Worm (Caenorhabditis elegans) whole organism, young adult: ENCODE results near the gene ugt-55.

Experiments used
- B0261.1 ChIP-seq: sonication (generic microtip); optimal IDR thresholded peaks from 2 replicates; lab custom pipeline; 2016; ENCODE audit warnings: mild to moderate bottlenecking, missing genetic modification characterization, moderate library complexity, missing compliant biosample characterization
- B0336.3 ChIP-seq: fragments of 200-800 bp; sonication (Bioruptor generic); IDR thresholded peaks from 2 replicates; pipeline ENCODE4 v1.3.6; 2022; ENCODE audit warnings: missing genetic modification characterization, missing compliant biosample characterization
- F23B12.7 ChIP-seq: sonication (generic microtip); optimal IDR thresholded peaks from 2 replicates; lab custom pipeline; 2017; ENCODE audit warnings: missing genetic modification characterization, mild to moderate bottlenecking, missing compliant biosample characterization, antibody characterized with exemption, moderate library complexity; ENCODE audit not compliant: insufficient read depth
- F33H1.4 ChIP-seq: fragments of 200-800 bp; sonication (Bioruptor generic); IDR thresholded peaks from 2 replicates; pipeline ENCODE4 v1.3.6; 2022; ENCODE audit warnings: missing genetic modification reagents, missing genetic modification characterization, missing compliant biosample characterization
- F37B4.10 ChIP-seq: fragments of 200-800 bp; sonication (Bioruptor generic); IDR thresholded peaks from 2 replicates; pipeline ENCODE4 v1.3.6; 2022; ENCODE audit warnings: missing genetic modification characterization, missing compliant biosample characterization
- F39B2.1 ChIP-seq: fragments of 200-800 bp; sonication (Bioruptor generic); IDR thresholded peaks from 2 replicates; pipeline ENCODE4 v1.3.6; 2022; ENCODE audit warnings: missing genetic modification reagents, missing genetic modification characterization, missing compliant biosample characterization
- F49E8.2 ChIP-seq: sonication (generic microtip); optimal IDR thresholded peaks from 3 replicates; lab custom pipeline; 2017; ENCODE audit warnings: missing genetic modification characterization, mild to moderate bottlenecking, missing compliant biosample characterization, antibody characterized with exemption, moderate library complexity; ENCODE audit not compliant: insufficient read depth
- F52B5.7 ChIP-seq: sonication (generic microtip); optimal IDR thresholded peaks from 2 replicates; lab custom pipeline; 2016; ENCODE audit warnings: mild to moderate bottlenecking, missing genetic modification characterization, missing compliant biosample characterization
- K12H6.12 ChIP-seq: fragments of 200-800 bp; sonication (Bioruptor generic); optimal IDR thresholded peaks from 2 replicates; lab custom pipeline; 2018; ENCODE audit warnings: mild to moderate bottlenecking, missing genetic modification characterization, missing compliant biosample characterization
- Y53F4B.3 ChIP-seq: fragments of 200-800 bp; sonication (Bioruptor generic); IDR thresholded peaks from 2 replicates; pipeline ENCODE4 v1.3.6; 2022; ENCODE audit warnings: missing genetic modification reagents, missing genetic modification characterization, missing compliant biosample characterization
- Y53G8AR.9 ChIP-seq: fragments of 200-800 bp; sonication (Bioruptor generic); conservative IDR thresholded peaks from 2 replicates; pipeline ENCODE4 v1.3.6; 2022; ENCODE audit warnings: missing genetic modification reagents, missing genetic modification characterization, missing compliant biosample characterization
- Y67H2A.10 ChIP-seq: fragments of 200-800 bp; sonication (Bioruptor generic); conservative IDR thresholded peaks from 2 replicates; pipeline ENCODE4 v1.3.6; 2022; ENCODE audit warnings: missing genetic modification reagents, missing genetic modification characterization, missing compliant biosample characterization
- aptf-3 ChIP-seq: fragments of 200-800 bp; sonication (Bioruptor generic); IDR thresholded peaks from 2 replicates; pipeline ENCODE4 v1.3.6; 2022; ENCODE audit warnings: missing genetic modification characterization, missing compliant biosample characterization
- atf-7 ChIP-seq: sonication (generic microtip); optimal IDR thresholded peaks from 2 replicates; lab custom pipeline; 2017; ENCODE audit warnings: mild to moderate bottlenecking, missing genetic modification characterization, missing compliant biosample characterization
- attf-6 ChIP-seq: fragments of 200-800 bp; sonication (Bioruptor generic); IDR thresholded peaks from 2 replicates; pipeline ENCODE4 v1.3.6; 2022; ENCODE audit warnings: missing genetic modification reagents, missing genetic modification characterization, missing compliant biosample characterization
- cebp-2 ChIP-seq: fragments of 200-800 bp; sonication (Bioruptor generic); IDR thresholded peaks from 2 replicates; pipeline ENCODE4 v1.3.6; 2022; ENCODE audit warnings: missing genetic modification characterization, missing compliant biosample characterization
- dpff-1 ChIP-seq: sonication (generic microtip); optimal IDR thresholded peaks from 2 replicates; lab custom pipeline; 2017; ENCODE audit warnings: mild to moderate bottlenecking, missing genetic modification characterization, missing compliant biosample characterization
- dpl-1 ChIP-seq: fragments of 150-350 bp; optimal IDR thresholded peaks from 2 replicates; lab custom pipeline; 2014; ENCODE audit warnings: missing biosample characterization, missing genetic modification reagents, missing genetic modification characterization
- efl-1 ChIP-seq: fragments of 150-350 bp; optimal IDR thresholded peaks from 2 replicates; lab custom pipeline; 2014; ENCODE audit warnings: missing biosample characterization, missing genetic modification reagents, missing genetic modification characterization
- egrh-3 ChIP-seq: fragments of 200-800 bp; sonication (Bioruptor generic); IDR thresholded peaks from 2 replicates; pipeline ENCODE4 v1.3.6; 2022; ENCODE audit warnings: missing genetic modification reagents, missing genetic modification characterization, missing compliant biosample characterization
- fkh-3 ChIP-seq: sonication (generic microtip); optimal IDR thresholded peaks from 2 replicates; lab custom pipeline; 2016; ENCODE audit warnings: mild to moderate bottlenecking, missing genetic modification characterization, missing compliant biosample characterization
- gei-17 ChIP-seq: fragments of 200-800 bp; sonication (Bioruptor generic); optimal IDR thresholded peaks from 2 replicates; lab custom pipeline; 2018; ENCODE audit warnings: mild to moderate bottlenecking, missing genetic modification characterization, missing compliant biosample characterization
- him-1 ChIP-seq: sonication (generic microtip); optimal IDR thresholded peaks from 2 replicates; lab custom pipeline; 2016; ENCODE audit warnings: missing genotype, missing genetic modification reagents, missing genetic modification characterization, missing compliant biosample characterization
- hmg-20 ChIP-seq: fragments of 200-800 bp; sonication (Bioruptor generic); IDR thresholded peaks from 2 replicates; pipeline ENCODE4 v1.3.6; 2022; ENCODE audit warnings: missing genetic modification reagents, missing genetic modification characterization, missing compliant biosample characterization
- hsf-1 ChIP-seq: fragments of 200-800 bp; sonication (Bioruptor generic); IDR thresholded peaks from 2 replicates; pipeline ENCODE4 v1.3.6; 2022; ENCODE audit warnings: missing genetic modification reagents, missing genetic modification characterization, missing compliant biosample characterization
- let-607 ChIP-seq, 2 experiments: fragments of 200-800 bp in 1 of 2; sonication (Bioruptor generic) in 1 of 2; sonication (generic microtip) in 1 of 2; optimal IDR thresholded peaks; 2 replicates each; lab custom pipeline; 2016 to 2018; ENCODE audit warnings: mild to moderate bottlenecking in 2 of 2, missing compliant biosample characterization in 2 of 2, missing genetic modification characterization in 2 of 2, moderate library complexity in 2 of 2, missing genotype in 1 of 2
- lin-40 ChIP-seq: sonication (generic microtip); optimal IDR thresholded peaks from 2 replicates; lab custom pipeline; 2016; ENCODE audit warnings: missing genetic modification characterization, mild to moderate bottlenecking, missing compliant biosample characterization, missing genotype, missing genetic modification reagents
- lin-54 ChIP-seq: fragments of 200-800 bp; sonication (Bioruptor generic); optimal IDR thresholded peaks from 2 replicates; lab custom pipeline; 2018; ENCODE audit warnings: mild to moderate bottlenecking, missing genetic modification characterization, missing compliant biosample characterization
- lsl-1 ChIP-seq: fragments of 200-800 bp; sonication (Bioruptor generic); optimal IDR thresholded peaks from 2 replicates; lab custom pipeline; 2018; ENCODE audit warnings: mild to moderate bottlenecking, missing genetic modification characterization, moderate library complexity, missing compliant biosample characterization
- madf-10 ChIP-seq: sonication (generic microtip); optimal IDR thresholded peaks from 2 replicates; lab custom pipeline; 2016; ENCODE audit warnings: mild to moderate bottlenecking, missing genetic modification characterization, missing compliant biosample characterization
- madf-3 ChIP-seq: fragments of 200-800 bp; sonication (Bioruptor generic); IDR thresholded peaks from 2 replicates; pipeline ENCODE4 v1.3.6; 2022; ENCODE audit warnings: missing genetic modification reagents, missing genetic modification characterization, missing compliant biosample characterization
- madf-6 ChIP-seq: fragments of 200-800 bp; sonication (Bioruptor generic); IDR thresholded peaks from 2 replicates; pipeline ENCODE4 v1.3.6; 2022; ENCODE audit warnings: missing genetic modification reagents, missing genetic modification characterization, missing compliant biosample characterization
- madf-8 ChIP-seq: fragments of 200-800 bp; sonication (Bioruptor generic); conservative IDR thresholded peaks from 2 replicates; pipeline ENCODE4 v1.3.6; 2022; ENCODE audit warnings: missing genetic modification reagents, missing genetic modification characterization, missing compliant biosample characterization
- mcd-1 ChIP-seq: fragments of 200-800 bp; sonication (Bioruptor generic); IDR thresholded peaks from 2 replicates; pipeline ENCODE4 v1.3.6; 2022; ENCODE audit warnings: missing genetic modification reagents, missing genetic modification characterization, missing compliant biosample characterization
- nfya-1 ChIP-seq: sonication (generic microtip); optimal IDR thresholded peaks from 2 replicates; lab custom pipeline; 2017; ENCODE audit warnings: antibody characterized with exemption, missing compliant biosample characterization, missing genetic modification characterization, borderline replicate concordance; ENCODE audit not compliant: insufficient read depth
- nfyb-1 ChIP-seq: fragments of 200-800 bp; sonication (Bioruptor generic); IDR thresholded peaks from 2 replicates; pipeline ENCODE4 v1.3.6; 2022; ENCODE audit warnings: missing genetic modification reagents, missing genetic modification characterization, missing compliant biosample characterization
- rcor-1 ChIP-seq: fragments of 200-800 bp; sonication (Bioruptor generic); IDR thresholded peaks from 2 replicates; pipeline ENCODE4 v1.3.6; 2022; ENCODE audit warnings: missing genetic modification reagents, missing genetic modification characterization, missing compliant biosample characterization
- rec-8 ChIP-seq, 2 experiments: sonication (generic microtip); optimal IDR thresholded peaks; 2 replicates each; lab custom pipeline; 2016; ENCODE audit warnings: mild to moderate bottlenecking in 2 of 2, missing genetic modification characterization in 2 of 2, missing genetic modification reagents in 2 of 2, missing genotype in 2 of 2, missing biosample characterization in 1 of 2, missing compliant biosample characterization in 1 of 2, moderate library complexity in 1 of 2
- repo-1 ChIP-seq: sonication (generic microtip); optimal IDR thresholded peaks from 2 replicates; lab custom pipeline; 2017; ENCODE audit warnings: mild to moderate bottlenecking, missing genetic modification characterization, missing compliant biosample characterization
- snpc-1.1 ChIP-seq: sonication (generic microtip); optimal IDR thresholded peaks from 2 replicates; lab custom pipeline; 2017; ENCODE audit warnings: missing genetic modification characterization, mild to moderate bottlenecking, missing compliant biosample characterization, antibody characterized with exemption, moderate library complexity, missing genotype, missing genetic modification reagents; ENCODE audit not compliant: insufficient read depth
- snpc-3.4 ChIP-seq: sonication (generic microtip); optimal IDR thresholded peaks from 2 replicates; lab custom pipeline; 2017; ENCODE audit warnings: missing genetic modification characterization, mild to moderate bottlenecking, missing compliant biosample characterization, antibody characterized with exemption, moderate library complexity, missing genotype, missing genetic modification reagents
- sptf-2 ChIP-seq: fragments of 200-800 bp; sonication (Bioruptor generic); optimal IDR thresholded peaks from 2 replicates; lab custom pipeline; 2018; ENCODE audit warnings: mild to moderate bottlenecking, missing genetic modification characterization, missing compliant biosample characterization
- tlf-1 ChIP-seq: fragments of 200-800 bp; sonication (Bioruptor generic); optimal IDR thresholded peaks from 2 replicates; lab custom pipeline; 2018; ENCODE audit warnings: mild to moderate bottlenecking, missing genetic modification characterization, missing compliant biosample characterization
- unc-62 ChIP-seq: fragments of 150-350 bp; optimal IDR thresholded peaks from 2 replicates; lab custom pipeline; 2014; ENCODE audit warnings: missing biosample characterization, missing genetic modification reagents, missing genetic modification characterization
- zfh-2 ChIP-seq: fragments of 200-800 bp; sonication (Bioruptor generic); conservative IDR thresholded peaks from 2 replicates; pipeline ENCODE4 v1.3.6; 2022; ENCODE audit warnings: missing genetic modification reagents, missing genetic modification characterization, missing compliant biosample characterization
- ztf-18 ChIP-seq: sonication (generic microtip); optimal IDR thresholded peaks from 2 replicates; lab custom pipeline; 2016; ENCODE audit warnings: missing genotype, mild to moderate bottlenecking, missing genetic modification characterization, missing compliant biosample characterization
- ztf-6 ChIP-seq: fragments of 200-800 bp; sonication (Bioruptor generic); IDR thresholded peaks from 2 replicates; pipeline ENCODE4 v1.3.6; 2022; ENCODE audit warnings: missing genetic modification reagents, missing genetic modification characterization, missing compliant biosample characterization

ugt-55 gene

DNA sequence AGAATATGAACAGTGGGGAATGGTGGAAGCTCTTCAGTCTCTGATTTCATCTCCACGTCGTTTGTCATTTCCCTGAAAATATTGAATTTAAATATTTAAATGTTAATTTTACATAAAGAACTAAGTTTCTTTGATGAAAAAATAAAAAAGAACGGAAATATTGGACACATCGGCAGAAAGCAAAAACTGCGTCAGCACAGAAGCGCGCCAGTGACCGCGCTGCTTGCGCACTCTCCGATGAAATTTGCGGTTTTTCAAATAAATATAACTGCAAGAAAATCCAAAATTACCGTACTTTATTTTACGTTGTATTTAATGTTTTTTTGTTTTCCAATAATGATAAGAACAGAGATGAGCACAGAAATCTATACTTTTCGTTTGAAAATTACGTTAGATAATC is 35.1 kb downstream of the ugt-55 start, which contains the start of the genes srpa-68 and srh-16:
TSS of gene srpa-68 (minus strand) at position 72 of the 400 bp plus-strand sequence.
TSS of gene srh-16 (plus strand) at position 275 of the 400 bp plus-strand sequence.
- TF ChIP-seq dpl-1 (GFP tag; lab: Kevin White, UChicago) (peak; percentile 90), lin-40 (tag; lab: Kevin White, UChicago) (peak; percentile 88), B0261.1 (tag; lab: Kevin White, UChicago) (peak; percentile 11), ztf-18 (peak; percentile 99), fkh-3 (tag; lab: Kevin White, UChicago) (no peak), zfh-2 (GFP tag; lab: Robert Waterston, UW) (peak; percentile 42; the same call in 1 of the 2 replicates), madf-8 (no peak; the same call in 1 of the 2 replicates), atf-7 (tag; lab: Kevin White, UChicago) (peak; percentile 36), tlf-1 (GFP tag; lab: Kevin White, UChicago) (peak; percentile 80), rec-8 (tag; optimal IDR thresholded peaks at IDR 0.05; lab: Kevin White, UChicago) (peak in 1 of 2 experiments; percentile 30), madf-10 (tag; lab: Kevin White, UChicago) (peak; percentile 58), mcd-1 (GFP tag; lab: Robert Waterston, UW) (peak; percentile 91), F23B12.7 (tag; lab: Kevin White, UChicago) (peak; percentile 82), F52B5.7 (tag; lab: Kevin White, UChicago) (no peak), Y67H2A.10 (GFP tag; lab: Robert Waterston, UW) (no peak), F39B2.1 (GFP tag; lab: Robert Waterston, UW) (0 out of 2 replicates have a peak, but pooled peaks have one; percentile 78), cebp-2 (GFP tag; lab: Robert Waterston, UW) (no peak), dpff-1 (tag; lab: Kevin White, UChicago) (no peak), hsf-1 (GFP tag; lab: Robert Waterston, UW) (no peak), snpc-1.1 (tag; lab: Kevin White, UChicago) (peak; percentile 52), efl-1 (GFP tag; lab: Kevin White, UChicago) (peak; percentile 87), him-1 (tag; lab: Kevin White, UChicago) (peak; percentile 73), let-607 (tag; optimal IDR thresholded peaks at IDR 0.05; lab: Kevin White, UChicago) (peak; percentile 82 to 94), Y53F4B.3 (0 out of 2 replicates have a peak, but pooled peaks have one; percentile 25), rcor-1 (GFP tag; lab: Robert Waterston, UW) (peak; percentile 89), repo-1 (tag; lab: Kevin White, UChicago) (peak; percentile 70), F37B4.10 (GFP tag; lab: Robert Waterston, UW) (no peak), B0336.3 (GFP tag; lab: Robert Waterston, UW) (peak; percentile 78), Y53G8AR.9 (peak; percentile 94), K12H6.12 (tag; lab: Kevin White, UChicago) (peak; percentile 49), lin-54 (GFP tag; lab: Kevin White, UChicago) (peak; percentile 97), unc-62 (no peak), gei-17 (GFP tag; lab: Kevin White, UChicago) (peak; percentile 35), hmg-20 (GFP tag; lab: Robert Waterston, UW) (peak; percentile 87), aptf-3 (GFP tag; lab: Robert Waterston, UW) (no peak), lsl-1 (GFP tag; lab: Kevin White, UChicago) (peak; percentile 68), sptf-2 (GFP tag; lab: Kevin White, UChicago) (no peak), F33H1.4 (peak; percentile 70), snpc-3.4 (tag; lab: Kevin White, UChicago) (peak; percentile 70), nfyb-1 (GFP tag; lab: Robert Waterston, UW) (peak; percentile 85), ztf-6 (GFP tag; lab: Robert Waterston, UW) (no peak), nfya-1 (tag; lab: Kevin White, UChicago) (no peak), F49E8.2 (tag; lab: Kevin White, UChicago) (peak; percentile 20), madf-6 (GFP tag; lab: Robert Waterston, UW) (peak; percentile 77), egrh-3 (GFP tag; lab: Robert Waterston, UW) (0 out of 2 replicates have a peak, but pooled peaks have one; percentile 31), madf-3 (peak; percentile 71), attf-6 (GFP tag; lab: Robert Waterston, UW) (0 out of 2 replicates have a peak, but pooled peaks have one; percentile 34)
